Worm (Caenorhabditis elegans) whole organism, L1 larva: Measurements from ENCODE around the gene F42E8.1.

Experiments
- C04F5.9 ChIP-seq: sonication (generic microtip); optimal IDR thresholded peaks from 2 replicates; lab custom pipeline; 2016; ENCODE audit warnings: missing genetic modification characterization, missing compliant biosample characterization
- F16B12.6 ChIP-seq: fragments of 150-350 bp; optimal IDR thresholded peaks from 2 replicates; lab custom pipeline; 2014; ENCODE audit warnings: missing biosample characterization, missing genetic modification characterization
- Y116A8C.19 ChIP-seq: sonication (generic microtip); optimal IDR thresholded peaks from 2 replicates; lab custom pipeline; 2016; ENCODE audit warnings: missing compliant biosample characterization, missing genetic modification characterization, borderline replicate concordance
- alr-1 ChIP-seq: fragments of 200-800 bp; sonication (Bioruptor generic); optimal IDR thresholded peaks from 2 replicates; lab custom pipeline; 2018; ENCODE audit warnings: borderline replicate concordance, mild to moderate bottlenecking, missing genetic modification characterization, missing compliant biosample characterization
- blmp-1 ChIP-seq: fragments of 150-350 bp; optimal IDR thresholded peaks from 2 replicates; lab custom pipeline; 2014; ENCODE audit warnings: missing biosample characterization, missing genetic modification characterization
- ceh-63 ChIP-seq: fragments of 200-800 bp; sonication (Bioruptor generic); optimal IDR thresholded peaks from 2 replicates; lab custom pipeline; 2018; ENCODE audit warnings: mild to moderate bottlenecking, missing genetic modification characterization, missing compliant biosample characterization
- ceh-8 ChIP-seq: fragments of 200-800 bp; sonication (Bioruptor generic); optimal IDR thresholded peaks from 2 replicates; lab custom pipeline; 2018; ENCODE audit warnings: mild to moderate bottlenecking, missing genetic modification characterization, moderate library complexity, missing compliant biosample characterization
- ceh-82 ChIP-seq, 3 experiments: fragments of 150-350 bp in 1 of 3; sonication (generic microtip) in 2 of 3; optimal IDR thresholded peaks; 2 replicates each; lab custom pipeline; 2014 to 2017; ENCODE audit warnings: missing biosample characterization in 3 of 3, missing genetic modification characterization in 3 of 3
- ceh-88 ChIP-seq: fragments of 200-800 bp; sonication (Bioruptor generic); IDR thresholded peaks from 2 replicates; pipeline ENCODE4 v1.3.6; 2022; ENCODE audit warnings: missing genetic modification characterization, missing compliant biosample characterization
- ceh-90 ChIP-seq: sonication (generic microtip); optimal IDR thresholded peaks from 2 replicates; lab custom pipeline; 2016; ENCODE audit warnings: missing genetic modification characterization, missing compliant biosample characterization
- dsc-1 ChIP-seq: sonication (generic microtip); optimal IDR thresholded peaks from 2 replicates; lab custom pipeline; 2016; ENCODE audit warnings: mild to moderate bottlenecking, missing genetic modification characterization, missing compliant biosample characterization
- elt-3 ChIP-seq, 6 experiments: fragments of 150-350 bp in 1 of 6; sonication (generic microtip); optimal IDR thresholded peaks; 2 replicates each; lab custom pipeline; 2017 to 2018; ENCODE audit warnings: missing biosample characterization in 6 of 6, missing genetic modification characterization in 6 of 6, inconsistent platforms in 1 of 6
- fkh-10 ChIP-seq: sonication (generic microtip); optimal IDR thresholded peaks from 2 replicates; lab custom pipeline; 2017; ENCODE audit warnings: missing biosample characterization, missing genetic modification reagents, missing genetic modification characterization
- fkh-8 ChIP-seq: sonication (generic microtip); optimal IDR thresholded peaks from 2 replicates; lab custom pipeline; 2016; ENCODE audit warnings: mild to moderate bottlenecking, missing genetic modification characterization, missing compliant biosample characterization
- hlh-4 ChIP-seq: sonication (generic microtip); optimal IDR thresholded peaks from 2 replicates; lab custom pipeline; 2016; ENCODE audit warnings: mild to moderate bottlenecking, missing genetic modification characterization, missing compliant biosample characterization
- hpl-2 ChIP-seq: fragments of 150-350 bp; optimal IDR thresholded peaks from 2 replicates; lab custom pipeline; 2014; ENCODE audit warnings: missing biosample characterization, missing genetic modification reagents, missing genetic modification characterization
- lin-14 ChIP-seq: fragments of 200-800 bp; sonication (Bioruptor generic); optimal IDR thresholded peaks from 2 replicates; lab custom pipeline; 2018; ENCODE audit warnings: mild to moderate bottlenecking, missing genetic modification characterization, moderate library complexity, missing compliant biosample characterization
- lin-35 ChIP-seq, 2 experiments: fragments of 150-350 bp; optimal IDR thresholded peaks; 2 replicates each; lab custom pipeline; 2014; ENCODE audit warnings: missing biosample characterization in 2 of 2, missing genetic modification characterization in 2 of 2, missing genetic modification reagents in 2 of 2
- lin-39 ChIP-seq: fragments of 150-350 bp; optimal IDR thresholded peaks from 2 replicates; lab custom pipeline; 2014; ENCODE audit warnings: missing biosample characterization, missing genetic modification reagents, missing genetic modification characterization
- lir-3 ChIP-seq: sonication (generic microtip); optimal IDR thresholded peaks from 2 replicates; lab custom pipeline; 2016; ENCODE audit warnings: mild to moderate bottlenecking, missing genetic modification characterization, moderate library complexity, missing compliant biosample characterization; ENCODE audit not compliant: poor library complexity
- mab-9 ChIP-seq: fragments of 200-800 bp; sonication (Bioruptor generic); IDR thresholded peaks from 2 replicates; pipeline ENCODE4 v1.3.6; 2022; ENCODE audit warnings: missing genetic modification reagents, missing genetic modification characterization, missing compliant biosample characterization
- mdl-1 ChIP-seq, 2 experiments: fragments of 150-350 bp; optimal IDR thresholded peaks; 2 replicates each; lab custom pipeline; 2014 to 2017; ENCODE audit warnings: missing biosample characterization in 2 of 2, missing genetic modification characterization in 2 of 2, inconsistent platforms in 1 of 2
- mef-2 ChIP-seq: fragments of 150-350 bp; optimal IDR thresholded peaks from 2 replicates; lab custom pipeline; 2014; ENCODE audit warnings: missing biosample characterization, missing genetic modification characterization
- mep-1 ChIP-seq: fragments of 150-350 bp; optimal IDR thresholded peaks from 2 replicates; lab custom pipeline; 2014; ENCODE audit warnings: missing biosample characterization, missing genetic modification characterization
- nhr-12 ChIP-seq: sonication (generic microtip); optimal IDR thresholded peaks from 2 replicates; lab custom pipeline; 2017; ENCODE audit warnings: missing biosample characterization, missing genetic modification characterization
- nhr-28 ChIP-seq: fragments of 150-350 bp; optimal IDR thresholded peaks from 2 replicates; lab custom pipeline; 2014; ENCODE audit warnings: missing biosample characterization, missing genetic modification characterization
- nhr-47 ChIP-seq: sonication (generic microtip); optimal IDR thresholded peaks from 2 replicates; lab custom pipeline; 2016; ENCODE audit warnings: mild to moderate bottlenecking, missing genetic modification characterization, moderate library complexity, missing compliant biosample characterization
- nhr-85 ChIP-seq: sonication (generic microtip); peaks from one replicate; lab custom pipeline; 2016; ENCODE audit warnings: missing genetic modification characterization, inconsistent platforms, missing compliant biosample characterization
- nhr-90 ChIP-seq: sonication (generic microtip); optimal IDR thresholded peaks from 2 replicates; lab custom pipeline; 2016; ENCODE audit warnings: mild to moderate bottlenecking, missing genetic modification characterization, missing compliant biosample characterization; ENCODE audit not compliant: poor library complexity
- pag-3 ChIP-seq: sonication (generic microtip); optimal IDR thresholded peaks from 2 replicates; lab custom pipeline; 2017; ENCODE audit warnings: missing genetic modification characterization, mild to moderate bottlenecking, missing compliant biosample characterization, antibody characterized with exemption, borderline replicate concordance; ENCODE audit not compliant: insufficient read depth
- pax-3 ChIP-seq: fragments of 200-800 bp; sonication (Bioruptor generic); optimal IDR thresholded peaks from 2 replicates; lab custom pipeline; 2018; ENCODE audit warnings: mild to moderate bottlenecking, missing genetic modification characterization, moderate library complexity, missing compliant biosample characterization
- rnt-1 ChIP-seq: sonication (generic microtip); optimal IDR thresholded peaks from 2 replicates; lab custom pipeline; 2016; ENCODE audit warnings: mild to moderate bottlenecking, missing genetic modification characterization, moderate library complexity, missing compliant biosample characterization
- skn-1 ChIP-seq: fragments of 150-350 bp; optimal IDR thresholded peaks from 2 replicates; lab custom pipeline; 2014; ENCODE audit warnings: missing biosample characterization, missing genetic modification characterization
- snu-23 ChIP-seq: sonication (generic microtip); optimal IDR thresholded peaks from 2 replicates; lab custom pipeline; 2016; ENCODE audit warnings: missing genetic modification characterization, missing compliant biosample characterization
- sox-4 ChIP-seq: sonication (generic microtip); optimal IDR thresholded peaks from 2 replicates; lab custom pipeline; 2016; ENCODE audit warnings: missing genetic modification characterization, missing compliant biosample characterization
- sptf-1 ChIP-seq: fragments of 150-350 bp; optimal IDR thresholded peaks from 2 replicates; lab custom pipeline; 2014; ENCODE audit warnings: missing biosample characterization, missing genetic modification characterization
- sup-37 ChIP-seq: fragments of 200-800 bp; sonication (Bioruptor generic); optimal IDR thresholded peaks from 2 replicates; lab custom pipeline; 2018; ENCODE audit warnings: mild to moderate bottlenecking, missing genetic modification characterization, missing compliant biosample characterization
- tbx-2 ChIP-seq: sonication (generic microtip); optimal IDR thresholded peaks from 2 replicates; lab custom pipeline; 2016; ENCODE audit warnings: missing genetic modification characterization, missing compliant biosample characterization
- unc-86 ChIP-seq: sonication (generic microtip); optimal IDR thresholded peaks from 2 replicates; lab custom pipeline; 2016; ENCODE audit warnings: missing genetic modification characterization, missing compliant biosample characterization
- zag-1 ChIP-seq: fragments of 150-350 bp; optimal IDR thresholded peaks from 2 replicates; lab custom pipeline; 2014; ENCODE audit warnings: missing biosample characterization, missing genetic modification characterization
- ztf-11 ChIP-seq, 2 experiments: sonication (generic microtip); optimal IDR thresholded peaks; 2 replicates each; lab custom pipeline; 2016 to 2017; ENCODE audit warnings: missing genetic modification characterization in 2 of 2, missing biosample characterization in 1 of 2, missing compliant biosample characterization in 1 of 2
- ztf-4 ChIP-seq: fragments of 150-350 bp; optimal IDR thresholded peaks from 2 replicates; lab custom pipeline; 2014; ENCODE audit warnings: missing biosample characterization, missing genetic modification characterization

The F42E8.1 gene

ce11 chrV:13085917-13086552, 24.1 kb downstream of the F42E8.1 start (continued):
- TF ChIP-seq nhr-85 (tag; lab: Kevin White, UChicago), result peak; percentile 85
- TF ChIP-seq ceh-88 (GFP tag; lab: Robert Waterston, UW), result 0 out of 2 replicates have a peak, but pooled peaks have one; percentile 29
- TF ChIP-seq lin-35 (GFP tag; optimal IDR thresholded peaks at IDR 0.05; lab: Kevin White, UChicago), result peak; percentile 61 to 72
- no peak for TF ChIP-seq Y116A8C.19 (tag; lab: Kevin White, UChicago)
- peak; percentile 71 for TF ChIP-seq fkh-8 (tag; lab: Kevin White, UChicago)
- TF ChIP-seq elt-3 (tag; optimal IDR thresholded peaks at IDR 0.05; lab: Kevin White, UChicago), result peak in 1 of 6 experiments; percentile 32
- peak; percentile 61 for TF ChIP-seq sup-37 (GFP tag; lab: Kevin White, UChicago)
- no peak for TF ChIP-seq lir-3 (tag; lab: Kevin White, UChicago)
- peak; percentile 90 for TF ChIP-seq lin-14
- TF ChIP-seq tbx-2 (tag; lab: Kevin White, UChicago), result peak; percentile 70
- TF ChIP-seq ztf-11 (tag; optimal IDR thresholded peaks at IDR 0.05; lab: Kevin White, UChicago), result peak in 1 of 2 experiments; percentile 46
- TF ChIP-seq zag-1 (tag; lab: Kevin White, UChicago), result no peak
- TF ChIP-seq hlh-4 (tag; lab: Kevin White, UChicago), result no peak
- no peak for TF ChIP-seq sptf-1 (tag; lab: Kevin White, UChicago)
- TF ChIP-seq mef-2, result peak; percentile 77
- TF ChIP-seq nhr-90, result peak; percentile 61
- TF ChIP-seq lin-39, result peak; percentile 29
- TF ChIP-seq skn-1 (tag; lab: Kevin White, UChicago), result no peak
- TF ChIP-seq nhr-12 (tag; lab: Kevin White, UChicago), result no peak
- TF ChIP-seq C04F5.9, result no peak
- no peak for TF ChIP-seq fkh-10 (GFP tag; lab: Kevin White, UChicago)
- TF ChIP-seq ceh-8 (GFP tag; lab: Kevin White, UChicago), result no peak
- TF ChIP-seq ceh-82 (tag; optimal IDR thresholded peaks at IDR 0.05; lab: Kevin White, UChicago), result peak; percentile 57 to 86 (median 62)
- TF ChIP-seq ztf-4 (tag; lab: Kevin White, UChicago), result peak; percentile 61
- TF ChIP-seq ceh-63, result no peak
- TF ChIP-seq mdl-1 (tag; optimal IDR thresholded peaks at IDR 0.05; lab: Kevin White, UChicago), result peak in 1 of 2 experiments; percentile 40
- TF ChIP-seq pag-3, result peak; percentile 65
- TF ChIP-seq blmp-1 (tag; lab: Kevin White, UChicago), result no peak
- TF ChIP-seq nhr-47, result peak; percentile 73
- TF ChIP-seq nhr-28 (tag; lab: Kevin White, UChicago), result no peak
- TF ChIP-seq pax-3, result peak; percentile 75
- TF ChIP-seq rnt-1, result peak; percentile 88
- no peak for TF ChIP-seq sox-4
- TF ChIP-seq F16B12.6 (tag; lab: Kevin White, UChicago), result no peak
- no peak for TF ChIP-seq mab-9
- no peak for TF ChIP-seq alr-1 (tag; lab: Kevin White, UChicago)
- peak; percentile 50 for TF ChIP-seq mep-1 (tag; lab: Kevin White, UChicago)
- no peak for TF ChIP-seq hpl-2
- TF ChIP-seq unc-86 (tag; lab: Kevin White, UChicago), result peak; percentile 48
- TF ChIP-seq, all 84 proteins: peak for 48

- TF ChIP-seq blmp-1 (tag; lab: Kevin White, UChicago), result no peak
- TF ChIP-seq nhr-85 (tag; lab: Kevin White, UChicago), result peak; percentile 64
- TF ChIP-seq ceh-90 (tag; lab: Kevin White, UChicago), result no peak
- peak; percentile 1 for TF ChIP-seq dsc-1 (tag; lab: Kevin White, UChicago)
- TF ChIP-seq lir-3 (tag; lab: Kevin White, UChicago), result no peak
- TF ChIP-seq snu-23 (GFP tag; lab: Kevin White, UChicago), result peak; percentile 7
- TF ChIP-seq, all 84 proteins: peak for 3
Observed at ce11 chrV:13088485-13088884, 26.5 kb downstream of the F42E8.1 start.
